Fruit fly (Drosophila melanogaster): ENCODE data around the gene CG32365.

CG32365 gene

dm6 chr3L:7863766-7864305 is 5.0 kb upstream of the CG32365 start (continued):
- TF ChIP-seq CG6175 (GFP tag; IDR thresholded peaks at IDR 0.05) (peak; percentile 57; the same call in 2 of the 3 replicates), CG12299 (tag; optimal IDR thresholded peaks at IDR 0.05) (peak; percentile 33), CG8359 (GFP tag; optimal IDR thresholded peaks at IDR 0.05; ENCODE audit: borderline replicate concordance) (no peak), CG15514 (GFP tag; optimal IDR thresholded peaks at IDR 0.05) (peak; percentile 41), CG1602 (GFP tag; optimal IDR thresholded peaks at IDR 0.05) (peak; percentile 30), Eip74EF (GFP tag; optimal IDR thresholded peaks at IDR 0.05) (no peak), unpg (GFP tag; optimal IDR thresholded peaks at IDR 0.05) (peak; percentile 73), H15 (GFP tag; IDR thresholded peaks at IDR 0.05) (0 out of 3 replicates have a peak, but pooled peaks have one; percentile 43), CG14667 (GFP tag; IDR thresholded peaks at IDR 0.05) (no peak), Atf3 (GFP tag; optimal IDR thresholded peaks at IDR 0.05) (no peak), CrebB (tag; optimal IDR thresholded peaks at IDR 0.05) (peak; percentile 33), wek (GFP tag; optimal IDR thresholded peaks at IDR 0.05) (no peak), CG12219 (GFP tag; optimal IDR thresholded peaks at IDR 0.05) (peak; percentile 25), Sry-β (GFP tag; optimal IDR thresholded peaks at IDR 0.05) (no peak), CG9876 (GFP tag; optimal IDR thresholded peaks at IDR 0.05) (no peak), CG2712 (tag; optimal IDR thresholded peaks at IDR 0.05) (peak; percentile 49), E2f1 (GFP tag; IDR thresholded peaks at IDR 0.05) (peak; percentile 66), CG9437 (GFP tag; optimal IDR thresholded peaks at IDR 0.05) (peak; percentile 51), CG7745 (tag; optimal IDR thresholded peaks at IDR 0.05) (no peak), CG10321 (GFP tag; IDR thresholded peaks at IDR 0.05) (peak; percentile 17; the same call in 1 of the 2 replicates), eyg (GFP tag; optimal IDR thresholded peaks at IDR 0.05) (no peak), CG17359 (tag; optimal IDR thresholded peaks at IDR 0.05) (peak; percentile 19), CG1024 (GFP tag; IDR thresholded peaks at IDR 0.05) (no peak), HLH54F (GFP tag; optimal IDR thresholded peaks at IDR 0.05) (peak; percentile 51), Dfd (GFP tag; optimal IDR thresholded peaks at IDR 0.05) (no peak), CG43689 (GFP tag; IDR thresholded peaks at IDR 0.05) (peak; percentile 44; the same call in 1 of the 2 replicates), Ravus (GFP tag; IDR thresholded peaks at IDR 0.05) (peak; percentile 54; the same call in 1 of the 2 replicates), CG2202 (tag; optimal IDR thresholded peaks at IDR 0.05) (no peak), zf30C (GFP tag; optimal IDR thresholded peaks at IDR 0.05) (peak; percentile 14), HHEX (GFP tag; optimal IDR thresholded peaks at IDR 0.05) (peak; percentile 74), CG12744 (GFP tag; optimal IDR thresholded peaks at IDR 0.05) (peak; percentile 55), fru (optimal IDR thresholded peaks at IDR 0.05) (no peak), chn (GFP tag; optimal IDR thresholded peaks at IDR 0.05) (no peak), shn (GFP tag; optimal IDR thresholded peaks at IDR 0.05) (no peak), pb (GFP tag; optimal IDR thresholded peaks at IDR 0.05) (no peak), CG3847 (GFP tag; IDR thresholded peaks at IDR 0.05) (peak; percentile 90), CG30020 (tag; optimal IDR thresholded peaks at IDR 0.05) (no peak), CG31441 (GFP tag; IDR thresholded peaks at IDR 0.05) (peak; percentile 55), CG6765 (GFP tag; optimal IDR thresholded peaks at IDR 0.05) (peak; percentile 26), CG14710 (tag; optimal IDR thresholded peaks at IDR 0.05) (no peak), nom (GFP tag; optimal IDR thresholded peaks at IDR 0.05) (no peak), lmd (GFP tag; IDR thresholded peaks at IDR 0.05) (peak; percentile 83), chif (GFP tag; optimal IDR thresholded peaks at IDR 0.05) (no peak), CG11695 (GFP tag; IDR thresholded peaks at IDR 0.05) (peak; percentile 83), CG34376 (GFP tag; optimal IDR thresholded peaks at IDR 0.05) (peak; percentile 8), HmgZ (tag; optimal IDR thresholded peaks at IDR 0.05) (peak; percentile 51), Oaz (GFP tag; IDR thresholded peaks at IDR 0.05) (0 out of 2 replicates have a peak, but pooled peaks have one; percentile 4), Nf-YA (GFP tag; IDR thresholded peaks at IDR 0.05) (no peak), hkb (optimal IDR thresholded peaks at IDR 0.05) (no peak), hkb (GFP tag; IDR thresholded peaks at IDR 0.05) (peak; percentile 64), cad (GFP tag; optimal IDR thresholded peaks at IDR 0.05) (no peak)

Measured in whole organism, embryonic.